Worm (Caenorhabditis elegans): ENCODE data around the gene ZK512.7.

ce11 chrIII:9112479-9112878 lies 26.0 kb downstream of the ZK512.7 start:
- no peak for TF ChIP-seq lin-39 (tag; optimal IDR thresholded peaks at IDR 0.05)
- no peak for TF ChIP-seq nhr-90 (tag; optimal IDR thresholded peaks at IDR 0.05; ENCODE audit: poor library complexity)
- TF ChIP-seq egl-27 (tag; optimal IDR thresholded peaks at IDR 0.05) = no peak
- TF ChIP-seq ama-1 (optimal IDR thresholded peaks at IDR 0.05) = no peak
- TF ChIP-seq unc-62 (GFP tag; optimal IDR thresholded peaks at IDR 0.05) = no peak
- no peak for TF ChIP-seq snpc-4 (tag; optimal IDR thresholded peaks at IDR 0.05)
- TF ChIP-seq alr-1 (tag; optimal IDR thresholded peaks at IDR 0.05; ENCODE audit: borderline replicate concordance) = no peak
- no peak for TF ChIP-seq nhr-237 (tag; optimal IDR thresholded peaks at IDR 0.05)
- no peak for TF ChIP-seq lin-15B (tag; optimal IDR thresholded peaks at IDR 0.05)
- no peak for TF ChIP-seq nhr-11 (tag; optimal IDR thresholded peaks at IDR 0.05)
- no peak for TF ChIP-seq aha-1 (tag; optimal IDR thresholded peaks at IDR 0.05)

All from whole organism, L1 larva.